Fruit fly (Drosophila melanogaster) whole organism, embryonic: Measurements from ENCODE around the gene Sr-CI.
A peak's percentile ranks its signal among the peaks of the same experiment; 100 is the strongest.

Experiments used
- B-H2 ChIP-seq: fragments of 200-800 bp; sonication (Bioruptor generic); optimal IDR thresholded peaks from 2 replicates; lab custom pipeline; 2018; ENCODE audit warnings: missing biosample characterization, mild to moderate bottlenecking, missing genetic modification characterization
- Bteb2 ChIP-seq: fragments of 200-800 bp; sonication (Bioruptor generic); optimal IDR thresholded peaks from 2 replicates; lab custom pipeline; 2016; ENCODE audit warnings: missing biosample characterization, missing genetic modification characterization
- CG10462 ChIP-seq: fragments of 200-800 bp; sonication (Bioruptor generic); optimal IDR thresholded peaks from 2 replicates; lab custom pipeline; 2016; ENCODE audit warnings: missing biosample characterization, missing genetic modification characterization
- CG10565 ChIP-seq: fragments of 200-800 bp; sonication (Bioruptor generic); optimal IDR thresholded peaks from 3 replicates; lab custom pipeline; 2016; ENCODE audit warnings: missing biosample characterization, mild to moderate bottlenecking, missing genetic modification characterization
- CG12219 ChIP-seq: fragments of 200-800 bp; sonication (Bioruptor generic); optimal IDR thresholded peaks from 3 replicates; lab custom pipeline; 2018; ENCODE audit warnings: missing biosample characterization, mild to moderate bottlenecking, missing genetic modification characterization
- CG13287 ChIP-seq: fragments of 200-800 bp; sonication (Bioruptor generic); IDR thresholded peaks from 2 replicates; pipeline ENCODE4 v1.3.6; 2022; ENCODE audit warnings: missing biosample characterization, missing genetic modification characterization; ENCODE audit not compliant: partially characterized antibody
- CG13296 ChIP-seq: fragments of 200-800 bp; sonication (Bioruptor generic); optimal IDR thresholded peaks from 3 replicates; lab custom pipeline; 2018; ENCODE audit warnings: missing biosample characterization, mild to moderate bottlenecking, missing genetic modification characterization
- CG13424 ChIP-seq: fragments of 200-800 bp; sonication (Bioruptor generic); optimal IDR thresholded peaks from 2 replicates; lab custom pipeline; 2019; ENCODE audit warnings: missing biosample characterization, mild to moderate bottlenecking, missing genetic modification characterization, moderate library complexity
- CG15601 ChIP-seq: fragments of 200-800 bp; sonication (Bioruptor generic); optimal IDR thresholded peaks from 3 replicates; lab custom pipeline; 2019; ENCODE audit warnings: missing biosample characterization, mild to moderate bottlenecking, missing genetic modification characterization, moderate library complexity
- CG18011 ChIP-seq: fragments of 200-800 bp; sonication (Bioruptor generic); optimal IDR thresholded peaks from 2 replicates; lab custom pipeline; 2017; ENCODE audit warnings: missing biosample characterization, missing genetic modification characterization, mild to moderate bottlenecking, moderate library complexity, missing genotype
- CG1832 ChIP-seq: fragments of 200-800 bp; sonication (Bioruptor generic); optimal IDR thresholded peaks from 2 replicates; lab custom pipeline; 2017; ENCODE audit warnings: missing biosample characterization, mild to moderate bottlenecking, missing genetic modification characterization, inconsistent platforms
- CG18764 ChIP-seq: fragments of 200-800 bp; sonication (Bioruptor generic); optimal IDR thresholded peaks from 3 replicates; lab custom pipeline; 2016; ENCODE audit warnings: missing biosample characterization, missing genetic modification characterization
- CG30431 ChIP-seq: fragments of 200-800 bp; sonication (Bioruptor generic); optimal IDR thresholded peaks from 2 replicates; lab custom pipeline; 2017; ENCODE audit warnings: missing biosample characterization, missing genetic modification characterization
- CG32532 ChIP-seq: fragments of 200-800 bp; sonication (Bioruptor generic); IDR thresholded peaks from 2 replicates; pipeline ENCODE4 v1.3.6; 2022; ENCODE audit warnings: missing biosample characterization, missing genetic modification characterization
- CG7372 ChIP-seq: fragments of 200-800 bp; sonication (Bioruptor generic); IDR thresholded peaks from 2 replicates; pipeline ENCODE4 v1.3.6; 2022; ENCODE audit warnings: missing biosample characterization, missing genetic modification characterization
- CG8944 ChIP-seq: fragments of 200-800 bp; sonication (Bioruptor generic); optimal IDR thresholded peaks from 3 replicates; lab custom pipeline; 2016; ENCODE audit warnings: missing biosample characterization, missing genetic modification characterization
- Chrac-16 ChIP-seq: fragments of 200-800 bp; sonication (Bioruptor generic); optimal IDR thresholded peaks from 3 replicates; lab custom pipeline; 2016; ENCODE audit warnings: missing biosample characterization, missing genetic modification characterization
- CkIIα-i1 ChIP-seq: fragments of 200-800 bp; sonication (Bioruptor generic); IDR thresholded peaks from 2 replicates; pipeline ENCODE4 v1.3.6; 2022; ENCODE audit warnings: missing biosample characterization, missing genetic modification characterization
- Dek ChIP-seq: fragments of 200-800 bp; sonication (Bioruptor generic); optimal IDR thresholded peaks from 3 replicates; lab custom pipeline; 2019; ENCODE audit warnings: missing biosample characterization, mild to moderate bottlenecking, missing genetic modification characterization, moderate library complexity
- Dll ChIP-seq: fragments of 200-800 bp; sonication (Bioruptor generic); IDR thresholded peaks from 4 replicates; pipeline ENCODE4 v1.3.6; 2022; ENCODE audit warnings: missing biosample characterization, missing genetic modification characterization; ENCODE audit not compliant: partially characterized antibody
- Drgx ChIP-seq: fragments of 200-800 bp; sonication (Bioruptor generic); IDR thresholded peaks from 2 replicates; pipeline ENCODE4 v1.3.6; 2022; ENCODE audit warnings: missing biosample characterization, missing genetic modification characterization
- Elba2 ChIP-seq: fragments of 200-800 bp; sonication (Bioruptor generic); optimal IDR thresholded peaks from 3 replicates; lab custom pipeline; 2016; ENCODE audit warnings: missing biosample characterization, missing genetic modification characterization
- Fer3 ChIP-seq: fragments of 200-800 bp; sonication (Bioruptor generic); optimal IDR thresholded peaks from 2 replicates; lab custom pipeline; 2018; ENCODE audit warnings: missing biosample characterization, mild to moderate bottlenecking, missing genetic modification characterization, moderate library complexity
- HLH54F ChIP-seq: fragments of 200-800 bp; sonication (Bioruptor generic); optimal IDR thresholded peaks from 3 replicates; lab custom pipeline; 2016; ENCODE audit warnings: missing biosample characterization, missing genetic modification characterization
- HLHmδ ChIP-seq: fragments of 200-800 bp; sonication (Bioruptor generic); optimal IDR thresholded peaks from 2 replicates; lab custom pipeline; 2018; ENCODE audit warnings: missing biosample characterization, mild to moderate bottlenecking, missing genetic modification characterization, moderate library complexity
- Hey ChIP-seq: fragments of 200-800 bp; sonication (Bioruptor generic); optimal IDR thresholded peaks from 3 replicates; lab custom pipeline; 2018; ENCODE audit warnings: missing biosample characterization, mild to moderate bottlenecking, missing genetic modification characterization
- Hmx ChIP-seq: fragments of 200-800 bp; sonication (Bioruptor generic); optimal IDR thresholded peaks from 2 replicates; lab custom pipeline; 2016; ENCODE audit warnings: missing biosample characterization, missing genetic modification characterization
- NK7.1 ChIP-seq: fragments of 200-800 bp; sonication (Bioruptor generic); optimal IDR thresholded peaks from 3 replicates; lab custom pipeline; 2016; ENCODE audit warnings: missing biosample characterization, missing genetic modification characterization
- bowl ChIP-seq: fragments of 200-800 bp; sonication (Bioruptor generic); IDR thresholded peaks from 2 replicates; pipeline ENCODE4 v1.3.6; 2022; ENCODE audit warnings: missing biosample characterization, missing genetic modification characterization
- dati ChIP-seq: fragments of 200-800 bp; sonication (Bioruptor generic); IDR thresholded peaks from 2 replicates; pipeline ENCODE4 v1.3.6; 2022; ENCODE audit warnings: missing biosample characterization, missing genetic modification characterization
- dimm ChIP-seq: fragments of 200-800 bp; sonication (Bioruptor generic); IDR thresholded peaks from 2 replicates; pipeline ENCODE4 v1.3.6; 2022; ENCODE audit warnings: missing biosample characterization, missing genetic modification characterization
- emc ChIP-seq: fragments of 200-800 bp; sonication (Bioruptor generic); optimal IDR thresholded peaks from 2 replicates; lab custom pipeline; 2016; ENCODE audit warnings: missing biosample characterization, missing genetic modification characterization
- fd3F ChIP-seq: fragments of 200-800 bp; sonication (Bioruptor generic); optimal IDR thresholded peaks from 2 replicates; lab custom pipeline; 2018; ENCODE audit warnings: missing biosample characterization, mild to moderate bottlenecking, missing genetic modification characterization, moderate library complexity
- hth ChIP-seq: fragments of >200 bp; optimal IDR thresholded peaks from 2 replicates; lab custom pipeline; 2017; ENCODE audit warnings: inconsistent platforms
- ind ChIP-seq: fragments of 200-800 bp; sonication (Bioruptor generic); optimal IDR thresholded peaks from 3 replicates; lab custom pipeline; 2016; ENCODE audit warnings: missing biosample characterization, missing genetic modification characterization
- insv ChIP-seq, 2 experiments: fragments of 200-800 bp; sonication (Bioruptor generic); optimal IDR thresholded peaks; 3 replicates each; lab custom pipeline; 2016 to 2018; ENCODE audit warnings: missing biosample characterization in 2 of 2, missing genetic modification characterization in 2 of 2
- mld ChIP-seq: fragments of 200-800 bp; sonication (Bioruptor generic); IDR thresholded peaks from 3 replicates; pipeline ENCODE4 v1.3.6; 2022; ENCODE audit warnings: missing biosample characterization, missing genetic modification characterization; ENCODE audit not compliant: partially characterized antibody
- nerfin-1 ChIP-seq: fragments of 200-800 bp; sonication (Bioruptor generic); optimal IDR thresholded peaks from 3 replicates; lab custom pipeline; 2019; ENCODE audit warnings: missing biosample characterization, mild to moderate bottlenecking, missing genetic modification characterization, moderate library complexity
- nerfin-2 ChIP-seq: fragments of 200-800 bp; sonication (Bioruptor generic); IDR thresholded peaks from 2 replicates; pipeline ENCODE4 v1.3.6; 2022; ENCODE audit warnings: missing biosample characterization, missing genetic modification characterization; ENCODE audit not compliant: partially characterized antibody
- onecut ChIP-seq: fragments of 200-800 bp; sonication (Bioruptor generic); IDR thresholded peaks from 2 replicates; pipeline ENCODE4 v1.3.6; 2022; ENCODE audit warnings: missing biosample characterization, missing genetic modification characterization
- org-1 ChIP-seq: fragments of 200-800 bp; sonication (Bioruptor generic); optimal IDR thresholded peaks from 2 replicates; lab custom pipeline; 2017; ENCODE audit warnings: missing biosample characterization, missing genetic modification characterization
- peb ChIP-seq: fragments of 200-800 bp; sonication (Bioruptor generic); IDR thresholded peaks from 2 replicates; pipeline ENCODE4 v1.3.6; 2022; ENCODE audit warnings: missing biosample characterization, missing genetic modification characterization
- pnt ChIP-seq: fragments of 200-800 bp; sonication (Bioruptor generic); optimal IDR thresholded peaks from 3 replicates; lab custom pipeline; 2016; ENCODE audit warnings: missing biosample characterization, missing genetic modification characterization
- repo ChIP-seq: fragments of 200-800 bp; sonication (Bioruptor generic); optimal IDR thresholded peaks from 2 replicates; lab custom pipeline; 2016; ENCODE audit warnings: missing biosample characterization, missing genetic modification characterization
- schlank ChIP-seq: fragments of 200-800 bp; sonication (Bioruptor generic); optimal IDR thresholded peaks from 2 replicates; lab custom pipeline; 2018; ENCODE audit warnings: missing biosample characterization, mild to moderate bottlenecking, missing genetic modification characterization
- slp2 ChIP-seq: fragments of 200-800 bp; sonication (Bioruptor generic); optimal IDR thresholded peaks from 2 replicates; lab custom pipeline; 2016; ENCODE audit warnings: missing biosample characterization, missing genetic modification characterization
- sna ChIP-seq: fragments of 200-800 bp; sonication (Bioruptor generic); IDR thresholded peaks from 2 replicates; pipeline ENCODE4 v1.3.6; 2022; ENCODE audit warnings: missing biosample characterization, missing genetic modification characterization; ENCODE audit not compliant: partially characterized antibody
- stwl ChIP-seq: fragments of 200-800 bp; sonication (Bioruptor generic); optimal IDR thresholded peaks from 3 replicates; lab custom pipeline; 2018; ENCODE audit warnings: missing biosample characterization, mild to moderate bottlenecking, missing genetic modification characterization, moderate library complexity
- wek ChIP-seq: fragments of 200-800 bp; sonication (Bioruptor generic); optimal IDR thresholded peaks from 3 replicates; lab custom pipeline; 2018; ENCODE audit warnings: missing biosample characterization, mild to moderate bottlenecking, missing genetic modification characterization, moderate library complexity
- zfh2 ChIP-seq: fragments of 200-800 bp; sonication (Bioruptor generic); optimal IDR thresholded peaks from 2 replicates; lab custom pipeline; 2016; ENCODE audit warnings: missing biosample characterization, missing genetic modification characterization

Sr-CI gene

dm6 chr2L:4124629-4125350 is 3.3 kb downstream of the Sr-CI start (continued):
- peak; percentile 39 for TF ChIP-seq CG30431 (GFP tag; lab: Kevin White, UChicago)
- no peak for TF ChIP-seq nerfin-2 (GFP tag; lab: Robert Waterston, UW)
- TF ChIP-seq insv (GFP tag; optimal IDR thresholded peaks at IDR 0.05; lab: Kevin White, UChicago) = no peak
- peak; percentile 25 for TF ChIP-seq CG12219
- TF ChIP-seq NK7.1 (GFP tag; lab: Kevin White, UChicago) = no peak
- TF ChIP-seq CkIIα-i1 (GFP tag; lab: Robert Waterston, UW) = no peak
- TF ChIP-seq dimm (GFP tag; lab: Robert Waterston, UW) = no peak
- TF ChIP-seq sna (GFP tag; lab: Robert Waterston, UW) = no peak
- TF ChIP-seq org-1 (GFP tag; lab: Kevin White, UChicago) = no peak
- no peak for TF ChIP-seq Drgx (GFP tag; lab: Robert Waterston, UW)
- peak; percentile 73 for TF ChIP-seq CG15601 (tag; lab: Kevin White, UChicago)
- TF ChIP-seq slp2 (GFP tag; lab: Kevin White, UChicago) = no peak
- TF ChIP-seq Hmx (GFP tag; lab: Kevin White, UChicago) = no peak
- no peak for TF ChIP-seq Elba2 (GFP tag; lab: Kevin White, UChicago)
- peak; percentile 56 for TF ChIP-seq Fer3
- TF ChIP-seq HLHmδ (GFP tag; lab: Kevin White, UChicago) = no peak
- peak; percentile 10 for TF ChIP-seq pnt (GFP tag; lab: Kevin White, UChicago)
- TF ChIP-seq stwl (tag; lab: Kevin White, UChicago) = no peak
- no peak for TF ChIP-seq schlank (tag; lab: Kevin White, UChicago)
- peak; percentile 61 for TF ChIP-seq onecut
- no peak for TF ChIP-seq fd3F (GFP tag; lab: Kevin White, UChicago)
- TF ChIP-seq CG32532 (GFP tag; lab: Robert Waterston, UW) = no peak; the same call in 1 of the 2 replicates
- no peak for TF ChIP-seq zfh2 (GFP tag; lab: Kevin White, UChicago)
- no peak for TF ChIP-seq mld (GFP tag; lab: Robert Waterston, UW)
- peak; percentile 99 for TF ChIP-seq Hey (tag; lab: Kevin White, UChicago)
- TF ChIP-seq ind (GFP tag; lab: Kevin White, UChicago) = peak; percentile 46
- no peak for TF ChIP-seq B-H2 (GFP tag; lab: Kevin White, UChicago)
- peak; percentile 80 for TF ChIP-seq CG13424 (tag; lab: Kevin White, UChicago)
- TF ChIP-seq wek (GFP tag; lab: Kevin White, UChicago) = no peak
- no peak for TF ChIP-seq repo (GFP tag; lab: Kevin White, UChicago)
- peak; percentile 21 for TF ChIP-seq Dek (tag; lab: Kevin White, UChicago)
- no peak for TF ChIP-seq CG13287
- peak; percentile 64 for TF ChIP-seq nerfin-1 (tag; lab: Kevin White, UChicago)
- TF ChIP-seq CG1832 (GFP tag; lab: Kevin White, UChicago) = no peak
- TF ChIP-seq bowl = no peak
- TF ChIP-seq CG13296 (GFP tag; lab: Kevin White, UChicago) = peak; percentile 62
- TF ChIP-seq Bteb2 (GFP tag; lab: Kevin White, UChicago) = no peak
- TF ChIP-seq CG7372 = no peak
- no peak for TF ChIP-seq CG8944
- TF ChIP-seq CG10565 (GFP tag; lab: Kevin White, UChicago) = no peak
- no peak for TF ChIP-seq emc (GFP tag; lab: Kevin White, UChicago)
- no peak for TF ChIP-seq CG18011
- TF ChIP-seq Dll (GFP tag; lab: Robert Waterston, UW) = no peak
- TF ChIP-seq CG10462 (GFP tag; lab: Kevin White, UChicago) = no peak
- peak; percentile 40 for TF ChIP-seq Chrac-16
- peak; percentile 13 for TF ChIP-seq CG18764 (GFP tag; lab: Kevin White, UChicago)
- no peak for TF ChIP-seq peb (GFP tag; lab: Robert Waterston, UW)
- no peak for TF ChIP-seq HLH54F (GFP tag; lab: Kevin White, UChicago)
- no peak for TF ChIP-seq dati (GFP tag; lab: Robert Waterston, UW)
- no peak for TF ChIP-seq hth (lab: Kevin White, UChicago)
